Fruit fly (Drosophila melanogaster) whole organism, embryonic: Measurements from ENCODE around the gene CG43078.

Source experiments
- Adf1 ChIP-seq: fragments of 200-800 bp; sonication (Bioruptor generic); IDR thresholded peaks from 2 replicates; pipeline ENCODE4 v1.3.6; 2022; ENCODE audit warnings: missing biosample characterization, missing genetic modification characterization
- CG11093 ChIP-seq: fragments of 200-800 bp; sonication (Bioruptor generic); IDR thresholded peaks from 3 replicates; pipeline ENCODE4 v1.3.6; 2022; ENCODE audit warnings: missing biosample characterization, missing genetic modification characterization
- CG11398 ChIP-seq: fragments of 200-800 bp; sonication (Bioruptor generic); optimal IDR thresholded peaks from 2 replicates; lab custom pipeline; 2016; ENCODE audit warnings: missing biosample characterization, missing genetic modification characterization
- CG13123 ChIP-seq: fragments of 200-800 bp; sonication (Bioruptor generic); optimal IDR thresholded peaks from 2 replicates; lab custom pipeline; 2016; ENCODE audit warnings: missing biosample characterization, missing genetic modification characterization
- CG14050 ChIP-seq: fragments of 200-800 bp; sonication (Bioruptor generic); IDR thresholded peaks from 3 replicates; pipeline ENCODE4 v1.3.6; 2022; ENCODE audit warnings: missing biosample characterization, missing genetic modification characterization
- CG14667 ChIP-seq: fragments of 200-800 bp; sonication (Bioruptor generic); IDR thresholded peaks from 2 replicates; pipeline ENCODE4 v1.3.6; 2022; ENCODE audit warnings: missing biosample characterization, missing genetic modification characterization
- CG15601 ChIP-seq: fragments of 200-800 bp; sonication (Bioruptor generic); optimal IDR thresholded peaks from 3 replicates; lab custom pipeline; 2019; ENCODE audit warnings: missing biosample characterization, mild to moderate bottlenecking, missing genetic modification characterization, moderate library complexity
- CG17361 ChIP-seq: fragments of 200-800 bp; sonication (Bioruptor generic); IDR thresholded peaks from 3 replicates; pipeline ENCODE4 v1.3.6; 2022; ENCODE audit warnings: missing biosample characterization, missing genetic modification characterization
- CG3065 ChIP-seq: fragments of 200-800 bp; sonication (Bioruptor generic); optimal IDR thresholded peaks from 2 replicates; lab custom pipeline; 2016; ENCODE audit warnings: missing biosample characterization, missing genetic modification characterization
- CG31441 ChIP-seq: fragments of 200-800 bp; sonication (Bioruptor generic); IDR thresholded peaks from 2 replicates; pipeline ENCODE4 v1.3.6; 2022; ENCODE audit warnings: missing biosample characterization, missing genetic modification characterization
- CG3281 ChIP-seq: fragments of 200-800 bp; sonication (Bioruptor generic); optimal IDR thresholded peaks from 3 replicates; lab custom pipeline; 2017; ENCODE audit warnings: missing biosample characterization, mild to moderate bottlenecking, missing genetic modification characterization
- CG34224 ChIP-seq: fragments of 200-800 bp; sonication (Bioruptor generic); IDR thresholded peaks from 3 replicates; pipeline ENCODE4 v1.3.6; 2022; ENCODE audit warnings: missing biosample characterization, missing genetic modification characterization; ENCODE audit not compliant: partially characterized antibody
- CG3995 ChIP-seq: fragments of 200-800 bp; sonication (Bioruptor generic); optimal IDR thresholded peaks from 3 replicates; lab custom pipeline; 2016; ENCODE audit warnings: missing biosample characterization, missing genetic modification characterization
- CG4404 ChIP-seq: fragments of 200-800 bp; sonication (Bioruptor generic); IDR thresholded peaks from 2 replicates; pipeline ENCODE4 v1.3.6; 2022; ENCODE audit warnings: missing biosample characterization, missing genetic modification characterization
- CG4730 ChIP-seq: fragments of 200-800 bp; sonication (Bioruptor generic); IDR thresholded peaks from 2 replicates; pipeline ENCODE4 v1.3.6; 2022; ENCODE audit warnings: missing biosample characterization, missing genetic modification characterization
- CG5953 ChIP-seq: fragments of 200-800 bp; sonication (Bioruptor generic); IDR thresholded peaks from 2 replicates; pipeline ENCODE4 v1.3.6; 2022; ENCODE audit warnings: missing biosample characterization, missing genetic modification characterization
- CG6175 ChIP-seq: fragments of 200-800 bp; sonication (Bioruptor generic); IDR thresholded peaks from 3 replicates; pipeline ENCODE4 v1.3.6; 2022; ENCODE audit warnings: missing biosample characterization, missing genetic modification characterization
- CG6813 ChIP-seq: fragments of 200-800 bp; sonication (Bioruptor generic); optimal IDR thresholded peaks from 2 replicates; lab custom pipeline; 2017; ENCODE audit warnings: missing biosample characterization, missing genetic modification characterization, mild to moderate bottlenecking, moderate library complexity, missing genetic modification reagents
- Dbx ChIP-seq: fragments of 200-800 bp; sonication (Bioruptor generic); IDR thresholded peaks from 3 replicates; pipeline ENCODE4 v1.3.6; 2022; ENCODE audit warnings: missing biosample characterization, missing genetic modification characterization
- Dip2 ChIP-seq: fragments of 200-800 bp; sonication (Bioruptor generic); IDR thresholded peaks from 2 replicates; pipeline ENCODE4 v1.3.6; 2022; ENCODE audit warnings: missing biosample characterization, missing genetic modification characterization
- Fer3 ChIP-seq: fragments of 200-800 bp; sonication (Bioruptor generic); optimal IDR thresholded peaks from 2 replicates; lab custom pipeline; 2018; ENCODE audit warnings: missing biosample characterization, mild to moderate bottlenecking, missing genetic modification characterization, moderate library complexity
- HLH54F ChIP-seq: fragments of 200-800 bp; sonication (Bioruptor generic); optimal IDR thresholded peaks from 3 replicates; lab custom pipeline; 2016; ENCODE audit warnings: missing biosample characterization, missing genetic modification characterization
- HmgZ ChIP-seq: fragments of 200-800 bp; sonication (Bioruptor generic); optimal IDR thresholded peaks from 2 replicates; lab custom pipeline; 2018; ENCODE audit warnings: missing biosample characterization, mild to moderate bottlenecking, missing genetic modification characterization
- Myb ChIP-seq: fragments of 200-800 bp; sonication (Bioruptor generic); optimal IDR thresholded peaks from 2 replicates; lab custom pipeline; 2016; ENCODE audit warnings: missing biosample characterization, missing genetic modification characterization
- Rx ChIP-seq: fragments of 200-800 bp; sonication (Bioruptor generic); IDR thresholded peaks from 2 replicates; pipeline ENCODE4 v1.3.6; 2022; ENCODE audit warnings: missing biosample characterization, missing genetic modification characterization
- Ssrp ChIP-seq: fragments of 200-800 bp; sonication (Bioruptor generic); optimal IDR thresholded peaks from 2 replicates; lab custom pipeline; 2018; ENCODE audit warnings: missing biosample characterization, mild to moderate bottlenecking, missing genetic modification characterization, moderate library complexity
- Stat92E ChIP-seq, 3 experiments: fragments of >200 bp in 2 of 3; fragments of 200-800 bp in 1 of 3; sonication (Bioruptor generic) in 1 of 3; optimal IDR thresholded peaks; 2 replicates each; lab custom pipeline; 2017 to 2019; ENCODE audit warnings: missing biosample characterization in 3 of 3, missing genetic modification characterization in 3 of 3, mild to moderate bottlenecking in 1 of 3, moderate library complexity in 1 of 3
- YL-1 ChIP-seq: fragments of 200-800 bp; sonication (Bioruptor generic); optimal IDR thresholded peaks from 3 replicates; lab custom pipeline; 2017; ENCODE audit warnings: missing biosample characterization, mild to moderate bottlenecking, missing genetic modification characterization
- ab ChIP-seq: fragments of 200-800 bp; sonication (Bioruptor generic); optimal IDR thresholded peaks from 2 replicates; lab custom pipeline; 2016; ENCODE audit warnings: missing biosample characterization, missing genetic modification characterization
- ase ChIP-seq: fragments of 200-800 bp; sonication (Bioruptor generic); IDR thresholded peaks from 3 replicates; pipeline ENCODE4 v1.3.6; 2022; ENCODE audit warnings: missing biosample characterization, missing genetic modification characterization
- disco-r ChIP-seq: fragments of 200-800 bp; sonication (Bioruptor generic); optimal IDR thresholded peaks from 2 replicates; lab custom pipeline; 2016; ENCODE audit warnings: missing biosample characterization, missing genetic modification characterization
- dm ChIP-seq: fragments of 200-800 bp; sonication (Bioruptor generic); optimal IDR thresholded peaks from 3 replicates; lab custom pipeline; 2016; ENCODE audit warnings: missing biosample characterization, missing genetic modification characterization
- dysf ChIP-seq: fragments of 200-800 bp; sonication (Bioruptor generic); IDR thresholded peaks from 3 replicates; pipeline ENCODE4 v1.3.6; 2022; ENCODE audit warnings: missing biosample characterization, missing genetic modification characterization
- ewg ChIP-seq: fragments of 200-800 bp; sonication (Bioruptor generic); optimal IDR thresholded peaks from 3 replicates; lab custom pipeline; 2017; ENCODE audit warnings: mild to moderate bottlenecking, missing biosample characterization, missing genetic modification reagents, missing genetic modification characterization
- gem ChIP-seq: fragments of 200-800 bp; sonication (Bioruptor generic); optimal IDR thresholded peaks from 2 replicates; lab custom pipeline; 2019; ENCODE audit warnings: missing biosample characterization, mild to moderate bottlenecking, missing genetic modification characterization, moderate library complexity
- ken ChIP-seq: fragments of 200-800 bp; sonication (Bioruptor generic); IDR thresholded peaks from 3 replicates; pipeline ENCODE4 v1.3.6; 2022; ENCODE audit warnings: missing biosample characterization, missing genetic modification characterization
- kni ChIP-seq: fragments of 200-800 bp; sonication (Bioruptor generic); optimal IDR thresholded peaks from 3 replicates; lab custom pipeline; 2017; ENCODE audit warnings: mild to moderate bottlenecking, missing biosample characterization, missing genetic modification reagents, missing genetic modification characterization
- pita ChIP-seq: fragments of 200-800 bp; sonication (Bioruptor generic); optimal IDR thresholded peaks from 2 replicates; lab custom pipeline; 2017; ENCODE audit warnings: missing biosample characterization, mild to moderate bottlenecking, missing genetic modification characterization
- prd ChIP-seq, 3 experiments: fragments of >200 bp in 2 of 3; fragments of 200-800 bp in 1 of 3; sonication (Bioruptor generic) in 1 of 3; optimal IDR thresholded peaks in 2 of 3; IDR thresholded peaks in 1 of 3; 2 replicates in 2 of 3; 3 replicates in 1 of 3; pipeline versions ENCODE4 v1.3.6 to Lab custom; 2017 to 2022; ENCODE audit warnings: missing biosample characterization in 1 of 3, missing genetic modification characterization in 1 of 3
- shn ChIP-seq: fragments of 200-800 bp; sonication (Bioruptor generic); optimal IDR thresholded peaks from 3 replicates; lab custom pipeline; 2016; ENCODE audit warnings: missing biosample characterization, missing genetic modification characterization
- sim ChIP-seq: fragments of 200-800 bp; sonication (Bioruptor generic); IDR thresholded peaks from 2 replicates; pipeline ENCODE4 v1.3.6; 2022; ENCODE audit warnings: missing biosample characterization, missing genetic modification characterization
- sr ChIP-seq: fragments of 200-800 bp; sonication (Bioruptor generic); IDR thresholded peaks from 3 replicates; pipeline ENCODE4 v1.3.6; 2022; ENCODE audit warnings: missing biosample characterization, missing genetic modification characterization
- ssp ChIP-seq: fragments of 200-800 bp; sonication (Bioruptor generic); IDR thresholded peaks from 2 replicates; pipeline ENCODE4 v1.3.6; 2022; ENCODE audit warnings: missing biosample characterization, missing genetic modification characterization
- tin ChIP-seq: fragments of 200-800 bp; sonication (Bioruptor generic); optimal IDR thresholded peaks from 3 replicates; lab custom pipeline; 2016; ENCODE audit warnings: missing biosample characterization, missing genetic modification characterization
- tll ChIP-seq, 2 experiments: fragments of 200-800 bp in 1 of 2; fragments of >200 bp in 1 of 2; sonication (Bioruptor generic) in 1 of 2; optimal IDR thresholded peaks; 2 replicates each; lab custom pipeline; 2017 to 2019; ENCODE audit warnings: missing biosample characterization in 2 of 2, missing genetic modification characterization in 2 of 2, mild to moderate bottlenecking in 1 of 2, moderate library complexity in 1 of 2
- toy ChIP-seq: fragments of 200-800 bp; sonication (Bioruptor generic); IDR thresholded peaks from 2 replicates; pipeline ENCODE4 v1.3.6; 2022; ENCODE audit warnings: missing biosample characterization, missing genetic modification characterization
- trem ChIP-seq: fragments of 200-800 bp; optimal IDR thresholded peaks from 3 replicates; lab custom pipeline; 2019; ENCODE audit warnings: missing biosample characterization, mild to moderate bottlenecking, missing genetic modification characterization, moderate library complexity
- unpg ChIP-seq: fragments of 200-800 bp; sonication (Bioruptor generic); optimal IDR thresholded peaks from 3 replicates; lab custom pipeline; 2018; ENCODE audit warnings: missing biosample characterization, mild to moderate bottlenecking, missing genetic modification characterization, moderate library complexity
- zen2 ChIP-seq: fragments of 200-800 bp; sonication (Bioruptor generic); IDR thresholded peaks from 3 replicates; pipeline ENCODE4 v1.3.6; 2022; ENCODE audit warnings: missing biosample characterization, missing genetic modification characterization; ENCODE audit not compliant: partially characterized antibody

Gene CG43078

DNA sequence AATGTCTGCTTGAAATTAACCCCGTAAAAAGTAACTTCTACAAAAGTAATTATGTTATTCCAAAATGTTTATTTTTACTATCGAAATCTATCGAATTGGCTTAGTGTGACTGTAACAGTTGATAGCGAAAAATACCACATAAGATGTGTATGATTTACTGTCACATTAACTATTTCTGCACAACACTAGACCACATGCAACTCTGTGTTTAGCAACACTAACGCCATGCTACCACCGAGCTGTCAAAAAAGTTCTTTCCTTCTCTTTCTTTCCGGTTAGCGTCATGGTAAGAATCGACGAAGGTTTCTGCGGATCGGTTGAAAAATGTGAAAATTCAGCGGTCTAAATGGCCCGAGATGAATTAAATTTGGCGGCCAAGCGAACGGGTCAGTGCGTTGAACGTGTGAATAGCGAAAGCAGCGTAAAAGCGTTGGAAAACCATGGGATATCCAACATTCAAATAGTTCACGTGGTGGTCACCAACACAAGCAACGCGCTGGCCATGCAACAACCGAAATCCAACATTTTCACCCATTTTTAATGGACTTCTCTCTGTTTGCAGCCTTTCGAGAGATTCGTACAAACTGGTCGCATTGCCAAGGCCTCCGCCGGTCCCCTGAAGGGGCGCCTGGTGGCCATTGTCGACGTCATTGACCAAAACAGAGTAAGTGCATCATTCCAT, 24.3 kb downstream of the CG43078 start, which contains the start of the genes Nelf-E and RpL14 (continued):
- peak; percentile 94 for TF ChIP-seq CG31441 (GFP tag; lab: Robert Waterston, UW)
- peak; percentile 83 for TF ChIP-seq Adf1 (GFP tag; lab: Robert Waterston, UW)
- peak; percentile 95 for TF ChIP-seq trem (tag; lab: Kevin White, UChicago)
- peak; percentile 93 for TF ChIP-seq unpg
- TF ChIP-seq Ssrp (tag; lab: Kevin White, UChicago), result peak; percentile 69
- TF ChIP-seq kni (GFP tag; lab: Kevin White, UChicago), result peak; percentile 91
- TF ChIP-seq CG15601 (tag; lab: Kevin White, UChicago), result peak; percentile 93
- peak; percentile 93 for TF ChIP-seq sr (GFP tag; lab: Robert Waterston, UW)
- TF ChIP-seq CG3065 (GFP tag; lab: Kevin White, UChicago), result peak; percentile 86
- peak in 1 of 2 experiments; percentile 64 for TF ChIP-seq tll (GFP tag; optimal IDR thresholded peaks at IDR 0.05; lab: Kevin White, UChicago)
- TF ChIP-seq CG6175 (GFP tag; lab: Robert Waterston, UW), result peak; percentile 94
- TF ChIP-seq zen2, result no peak
- peak; percentile 87 for TF ChIP-seq Myb
- TF ChIP-seq prd (optimal IDR thresholded peaks at IDR 0.05; lab: Kevin White, UChicago), result no peak
- TF ChIP-seq prd (GFP tag; IDR thresholded peaks at IDR 0.05; lab: Robert Waterston, UW), result peak; percentile 84
- peak; percentile 95 for TF ChIP-seq ken
- peak; percentile 95 for TF ChIP-seq Fer3
- TF ChIP-seq ase, result peak; percentile 89
- peak; percentile 89 for TF ChIP-seq CG14050
- 0 out of 3 replicates have a peak, but pooled peaks have one; percentile 49 for TF ChIP-seq CG34224
- peak; percentile 91 for TF ChIP-seq ewg
- TF ChIP-seq Rx (GFP tag; lab: Robert Waterston, UW), result peak; percentile 92
- TF ChIP-seq CG4404 (GFP tag; lab: Robert Waterston, UW), result peak; percentile 73
- peak; percentile 12; the same call in 1 of the 3 replicates for TF ChIP-seq CG17361 (GFP tag; lab: Robert Waterston, UW)
- peak; percentile 91 for TF ChIP-seq tin
- peak; percentile 96 for TF ChIP-seq Dbx (GFP tag; lab: Robert Waterston, UW)
- peak; percentile 97 for TF ChIP-seq shn (GFP tag; lab: Kevin White, UChicago)
- peak; percentile 81 for TF ChIP-seq CG14667 (GFP tag; lab: Robert Waterston, UW)
- peak; percentile 92 for TF ChIP-seq dysf (GFP tag; lab: Robert Waterston, UW)
- TF ChIP-seq CG6813 (GFP tag; lab: Kevin White, UChicago), result peak; percentile 98
- no peak for TF ChIP-seq gem (tag; lab: Kevin White, UChicago)
- TF ChIP-seq YL-1 (GFP tag; lab: Kevin White, UChicago), result peak; percentile 100
- peak; percentile 98 for TF ChIP-seq HmgZ (tag; lab: Kevin White, UChicago)
- TF ChIP-seq CG11093 (GFP tag; lab: Robert Waterston, UW), result peak; percentile 33; the same call in 1 of the 3 replicates
- TF ChIP-seq CG3281 (GFP tag; lab: Kevin White, UChicago), result peak; percentile 97
- TF ChIP-seq sim, result peak; percentile 86
- TF ChIP-seq HLH54F, result peak; percentile 96
- TF ChIP-seq CG11398, result peak; percentile 98
- peak; percentile 80; the same call in 1 of the 2 replicates for TF ChIP-seq toy (GFP tag; lab: Robert Waterston, UW)
- TF ChIP-seq CG3995, result peak; percentile 82
- no peak for TF ChIP-seq Dip2 (GFP tag; lab: Robert Waterston, UW)
- TF ChIP-seq pita (GFP tag; lab: Kevin White, UChicago), result no peak
- TF ChIP-seq CG4730 (GFP tag; lab: Robert Waterston, UW), result peak; percentile 82
- TF ChIP-seq CG13123 (GFP tag; lab: Kevin White, UChicago), result no peak
- peak; percentile 95 for TF ChIP-seq disco-r (GFP tag; lab: Kevin White, UChicago)
- peak; percentile 100 for TF ChIP-seq dm (GFP tag; lab: Kevin White, UChicago)
- peak; percentile 40 for TF ChIP-seq ab (GFP tag; lab: Kevin White, UChicago)
- peak in 1 of 3 experiments; percentile 92 for TF ChIP-seq Stat92E (GFP tag; optimal IDR thresholded peaks at IDR 0.05; lab: Kevin White, UChicago)
- peak; percentile 84 for TF ChIP-seq ssp (GFP tag; lab: Robert Waterston, UW)
- TF ChIP-seq CG5953 (GFP tag; lab: Robert Waterston, UW), result peak; percentile 88
